Fruit fly (Drosophila melanogaster) whole organism, embryonic: ENCODE results near the gene CG18131.
A peak's percentile ranks its signal among the peaks of the same experiment; 100 is the strongest.

ENCODE experiments used
- Abd-B ChIP-seq: fragments of 200-800 bp; sonication (Bioruptor generic); optimal IDR thresholded peaks from 2 replicates; lab custom pipeline; 2018; ENCODE audit warnings: missing biosample characterization, mild to moderate bottlenecking, missing genetic modification characterization, moderate library complexity
- Ada2b ChIP-seq: fragments of 200-800 bp; sonication (Bioruptor generic); IDR thresholded peaks from 2 replicates; pipeline ENCODE4 v1.3.6; 2022; ENCODE audit warnings: missing biosample characterization, missing genetic modification characterization
- CG10366 ChIP-seq: fragments of 200-800 bp; sonication (Bioruptor generic); IDR thresholded peaks from 2 replicates; pipeline ENCODE4 v1.3.6; 2022; ENCODE audit warnings: missing biosample characterization, missing genetic modification characterization
- CG10654 ChIP-seq: fragments of 200-800 bp; sonication (Bioruptor generic); optimal IDR thresholded peaks from 2 replicates; lab custom pipeline; 2016; ENCODE audit warnings: missing biosample characterization, missing genetic modification characterization
- CG12769 ChIP-seq: fragments of 200-800 bp; sonication (Bioruptor generic); optimal IDR thresholded peaks from 2 replicates; lab custom pipeline; 2019; ENCODE audit warnings: missing biosample characterization, mild to moderate bottlenecking, missing genetic modification characterization, moderate library complexity
- CG13424 ChIP-seq: fragments of 200-800 bp; sonication (Bioruptor generic); optimal IDR thresholded peaks from 2 replicates; lab custom pipeline; 2019; ENCODE audit warnings: missing biosample characterization, mild to moderate bottlenecking, missing genetic modification characterization, moderate library complexity
- CG15073 ChIP-seq: fragments of 200-800 bp; sonication (Bioruptor generic); optimal IDR thresholded peaks from 2 replicates; lab custom pipeline; 2016; ENCODE audit warnings: missing biosample characterization, missing genetic modification characterization
- CG16815 ChIP-seq: fragments of 200-800 bp; sonication (Bioruptor generic); optimal IDR thresholded peaks from 3 replicates; lab custom pipeline; 2017; ENCODE audit warnings: missing biosample characterization, mild to moderate bottlenecking, missing genetic modification characterization
- CG17186 ChIP-seq: fragments of 200-800 bp; sonication (Bioruptor generic); optimal IDR thresholded peaks from 3 replicates; lab custom pipeline; 2017; ENCODE audit warnings: missing biosample characterization, missing genetic modification reagents, missing genetic modification characterization
- CG17361 ChIP-seq: fragments of 200-800 bp; sonication (Bioruptor generic); IDR thresholded peaks from 3 replicates; pipeline ENCODE4 v1.3.6; 2022; ENCODE audit warnings: missing biosample characterization, missing genetic modification characterization
- CG17829 ChIP-seq: fragments of 200-800 bp; optimal IDR thresholded peaks from 2 replicates; lab custom pipeline; 2019; ENCODE audit warnings: missing biosample characterization, mild to moderate bottlenecking, missing genetic modification characterization, moderate library complexity
- CG32532 ChIP-seq: fragments of 200-800 bp; sonication (Bioruptor generic); IDR thresholded peaks from 2 replicates; pipeline ENCODE4 v1.3.6; 2022; ENCODE audit warnings: missing biosample characterization, missing genetic modification characterization
- CG33213 ChIP-seq: fragments of 200-800 bp; sonication (Bioruptor generic); optimal IDR thresholded peaks from 3 replicates; lab custom pipeline; 2016; ENCODE audit warnings: missing biosample characterization, missing genetic modification characterization
- CG43689 ChIP-seq: fragments of 200-800 bp; sonication (Bioruptor generic); IDR thresholded peaks from 2 replicates; pipeline ENCODE4 v1.3.6; 2022; ENCODE audit warnings: missing biosample characterization, missing genetic modification characterization
- CG6272 ChIP-seq: fragments of 200-800 bp; sonication (Bioruptor generic); IDR thresholded peaks from 2 replicates; pipeline ENCODE4 v1.3.6; 2022; ENCODE audit warnings: missing biosample characterization, missing genetic modification characterization
- CG8290 ChIP-seq, 3 experiments: fragments of 200-800 bp; sonication (Bioruptor generic); optimal IDR thresholded peaks; 2 replicates each; lab custom pipeline; 2016 to 2019; ENCODE audit warnings: missing biosample characterization in 3 of 3, missing genetic modification characterization in 3 of 3, mild to moderate bottlenecking in 2 of 3, moderate library complexity in 1 of 3
- CG8765 ChIP-seq: fragments of 200-800 bp; sonication (Bioruptor generic); IDR thresholded peaks from 2 replicates; pipeline ENCODE4 v1.3.6; 2022; ENCODE audit warnings: missing biosample characterization, missing genetic modification characterization
- CG9437 ChIP-seq: fragments of 200-800 bp; sonication (Bioruptor generic); optimal IDR thresholded peaks from 2 replicates; lab custom pipeline; 2018; ENCODE audit warnings: missing biosample characterization, mild to moderate bottlenecking, missing genetic modification characterization
- CHES-1-like ChIP-seq: fragments of 200-800 bp; sonication (Bioruptor generic); optimal IDR thresholded peaks from 2 replicates; lab custom pipeline; 2016; ENCODE audit warnings: missing biosample characterization, missing genetic modification characterization
- Camta ChIP-seq: fragments of 200-800 bp; sonication (Bioruptor generic); optimal IDR thresholded peaks from 2 replicates; lab custom pipeline; 2016; ENCODE audit warnings: missing biosample characterization, missing genetic modification characterization
- Doc3 ChIP-seq: fragments of 200-800 bp; sonication (Bioruptor generic); IDR thresholded peaks from 3 replicates; pipeline ENCODE4 v1.3.6; 2022; ENCODE audit warnings: missing biosample characterization, missing genetic modification characterization; ENCODE audit not compliant: partially characterized antibody
- E2f2 ChIP-seq: fragments of 200-800 bp; sonication (Bioruptor generic); IDR thresholded peaks from 2 replicates; pipeline ENCODE4 v1.3.6; 2022; ENCODE audit warnings: missing biosample characterization, missing genetic modification characterization
- H2.0 ChIP-seq: fragments of 200-800 bp; sonication (Bioruptor generic); IDR thresholded peaks from 2 replicates; pipeline ENCODE4 v1.3.6; 2022; ENCODE audit warnings: missing biosample characterization, missing genetic modification characterization
- HLH3B ChIP-seq: fragments of 200-800 bp; sonication (Bioruptor generic); IDR thresholded peaks from 2 replicates; pipeline ENCODE4 v1.3.6; 2022; ENCODE audit warnings: missing biosample characterization, missing genetic modification characterization
- Hsf ChIP-seq: fragments of 200-800 bp; sonication (Bioruptor generic); optimal IDR thresholded peaks from 3 replicates; lab custom pipeline; 2016; ENCODE audit warnings: missing biosample characterization, missing genetic modification characterization
- NC2α ChIP-seq: fragments of 200-800 bp; sonication (Bioruptor generic); optimal IDR thresholded peaks from 2 replicates; lab custom pipeline; 2016; ENCODE audit warnings: missing biosample characterization, missing genetic modification characterization
- NK7.1 ChIP-seq: fragments of 200-800 bp; sonication (Bioruptor generic); optimal IDR thresholded peaks from 3 replicates; lab custom pipeline; 2016; ENCODE audit warnings: missing biosample characterization, missing genetic modification characterization
- Optix ChIP-seq: fragments of 200-800 bp; sonication (Bioruptor generic); IDR thresholded peaks from 3 replicates; pipeline ENCODE4 v1.3.6; 2022; ENCODE audit warnings: missing biosample characterization, missing genetic modification characterization
- Pdp1 ChIP-seq, 2 experiments: fragments of 200-800 bp; sonication (Bioruptor generic); optimal IDR thresholded peaks; 3 replicates each; lab custom pipeline; 2016; ENCODE audit warnings: missing biosample characterization in 2 of 2, missing genetic modification characterization in 2 of 2, mild to moderate bottlenecking in 1 of 2, moderate library complexity in 1 of 2
- Scr ChIP-seq: fragments of 200-800 bp; sonication (Bioruptor generic); IDR thresholded peaks from 2 replicates; pipeline ENCODE4 v1.3.6; 2022; ENCODE audit warnings: missing biosample characterization, missing genetic modification characterization; ENCODE audit not compliant: partially characterized antibody
- Six4 ChIP-seq: fragments of 200-800 bp; sonication (Bioruptor generic); optimal IDR thresholded peaks from 2 replicates; lab custom pipeline; 2016; ENCODE audit warnings: missing biosample characterization, missing genetic modification characterization
- TFAM ChIP-seq: fragments of 200-800 bp; sonication (Bioruptor generic); optimal IDR thresholded peaks from 2 replicates; lab custom pipeline; 2017; ENCODE audit warnings: missing biosample characterization, missing genetic modification characterization, inconsistent platforms
- ash1 ChIP-seq: fragments of 200-800 bp; sonication (Bioruptor generic); optimal IDR thresholded peaks from 2 replicates; lab custom pipeline; 2018; ENCODE audit warnings: missing biosample characterization, mild to moderate bottlenecking, missing genetic modification characterization
- da ChIP-seq: fragments of 200-800 bp; sonication (Bioruptor generic); optimal IDR thresholded peaks from 2 replicates; lab custom pipeline; 2016; ENCODE audit warnings: missing biosample characterization, missing genetic modification characterization
- dati ChIP-seq: fragments of 200-800 bp; sonication (Bioruptor generic); IDR thresholded peaks from 2 replicates; pipeline ENCODE4 v1.3.6; 2022; ENCODE audit warnings: missing biosample characterization, missing genetic modification characterization
- disco-r ChIP-seq: fragments of 200-800 bp; sonication (Bioruptor generic); optimal IDR thresholded peaks from 2 replicates; lab custom pipeline; 2016; ENCODE audit warnings: missing biosample characterization, missing genetic modification characterization
- ewg ChIP-seq: fragments of 200-800 bp; sonication (Bioruptor generic); optimal IDR thresholded peaks from 3 replicates; lab custom pipeline; 2017; ENCODE audit warnings: mild to moderate bottlenecking, missing biosample characterization, missing genetic modification reagents, missing genetic modification characterization
- fd64A ChIP-seq: fragments of 200-800 bp; sonication (Bioruptor generic); optimal IDR thresholded peaks from 3 replicates; lab custom pipeline; 2018; ENCODE audit warnings: missing biosample characterization, mild to moderate bottlenecking, missing genetic modification characterization
- gro ChIP-seq: fragments of 200-800 bp; sonication (Bioruptor generic); optimal IDR thresholded peaks from 2 replicates; lab custom pipeline; 2016; ENCODE audit warnings: missing biosample characterization, missing genetic modification characterization
- hkb ChIP-seq, 2 experiments: fragments of 200-800 bp in 1 of 2; fragments of >200 bp in 1 of 2; sonication (Bioruptor generic) in 1 of 2; IDR thresholded peaks in 1 of 2; optimal IDR thresholded peaks in 1 of 2; 2 replicates each; pipeline versions ENCODE4 v1.3.6 to Lab custom; 2017 to 2022; ENCODE audit warnings: missing biosample characterization in 1 of 2, missing genetic modification characterization in 1 of 2
- jing ChIP-seq: fragments of 200-800 bp; sonication (Bioruptor generic); optimal IDR thresholded peaks from 2 replicates; lab custom pipeline; 2018; ENCODE audit warnings: missing biosample characterization, mild to moderate bottlenecking, missing genetic modification characterization
- mam ChIP-seq: fragments of 200-800 bp; sonication (Bioruptor generic); optimal IDR thresholded peaks from 3 replicates; lab custom pipeline; 2016; ENCODE audit warnings: missing biosample characterization, missing genetic modification characterization
- nau ChIP-seq: fragments of 200-800 bp; sonication (Bioruptor generic); optimal IDR thresholded peaks from 3 replicates; lab custom pipeline; 2017; ENCODE audit warnings: missing biosample characterization, mild to moderate bottlenecking, missing genetic modification characterization, missing genetic modification reagents
- nmo ChIP-seq: fragments of 200-800 bp; sonication (Bioruptor generic); optimal IDR thresholded peaks from 2 replicates; lab custom pipeline; 2018; ENCODE audit warnings: missing biosample characterization, mild to moderate bottlenecking, missing genetic modification characterization, moderate library complexity
- oc ChIP-seq: fragments of 200-800 bp; sonication (Bioruptor generic); optimal IDR thresholded peaks from 2 replicates; lab custom pipeline; 2018; ENCODE audit warnings: missing biosample characterization, mild to moderate bottlenecking, missing genetic modification characterization, moderate library complexity
- scrt ChIP-seq: fragments of 200-800 bp; sonication (Bioruptor generic); optimal IDR thresholded peaks from 2 replicates; lab custom pipeline; 2018; ENCODE audit warnings: missing biosample characterization, mild to moderate bottlenecking, missing genetic modification characterization, moderate library complexity
- sna ChIP-seq: fragments of 200-800 bp; sonication (Bioruptor generic); IDR thresholded peaks from 2 replicates; pipeline ENCODE4 v1.3.6; 2022; ENCODE audit warnings: missing biosample characterization, missing genetic modification characterization; ENCODE audit not compliant: partially characterized antibody
- tin ChIP-seq: fragments of 200-800 bp; sonication (Bioruptor generic); optimal IDR thresholded peaks from 3 replicates; lab custom pipeline; 2016; ENCODE audit warnings: missing biosample characterization, missing genetic modification characterization
- trh ChIP-seq: fragments of 200-800 bp; sonication (Bioruptor generic); optimal IDR thresholded peaks from 2 replicates; lab custom pipeline; 2016; ENCODE audit warnings: missing biosample characterization, missing genetic modification characterization
- tx ChIP-seq: fragments of 200-800 bp; sonication (Bioruptor generic); optimal IDR thresholded peaks from 2 replicates; lab custom pipeline; 2016; ENCODE audit warnings: missing biosample characterization, missing genetic modification characterization

Gene CG18131

DNA sequence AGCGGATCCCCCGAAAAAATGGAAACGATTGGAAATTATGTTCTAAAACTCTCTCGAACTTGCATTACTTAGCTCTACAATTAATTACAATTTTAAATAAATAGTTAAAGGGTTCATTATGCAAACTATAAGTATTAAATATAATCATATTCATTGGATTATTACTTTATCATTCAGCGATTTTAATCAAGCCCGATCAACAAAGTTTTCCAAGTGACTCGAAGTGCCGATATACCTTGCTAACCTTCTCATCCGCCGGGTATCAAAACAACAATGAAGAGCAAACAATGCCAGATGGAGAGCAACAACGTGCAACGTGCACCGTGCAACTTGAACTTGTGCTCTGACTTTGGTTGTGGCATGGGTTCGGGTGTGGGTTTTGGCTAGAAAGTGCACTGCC is 44.1 kb downstream of the CG18131 start (continued):
- no peak for TF ChIP-seq Doc3
- TF ChIP-seq Camta = no peak
- TF ChIP-seq Optix (GFP tag; lab: Robert Waterston, UW) = no peak
- TF ChIP-seq Abd-B (GFP tag; lab: Kevin White, UChicago) = peak; percentile 5
- no peak for TF ChIP-seq tx
- TF ChIP-seq CG33213 = no peak
- peak; percentile 68 for TF ChIP-seq nmo
- no peak for TF ChIP-seq nau (GFP tag; lab: Kevin White, UChicago)
- TF ChIP-seq CG6272 = peak; percentile 45
- TF ChIP-seq CG17361 (GFP tag; lab: Robert Waterston, UW) = peak; percentile 51; the same call in 2 of the 3 replicates
- TF ChIP-seq TFAM (GFP tag; lab: Kevin White, UChicago) = no peak
- TF ChIP-seq CG16815 = peak; percentile 61
- TF ChIP-seq HLH3B (GFP tag; lab: Robert Waterston, UW) = 0 out of 2 replicates have a peak, but pooled peaks have one; percentile 36
- TF ChIP-seq CG17186 (GFP tag; lab: Kevin White, UChicago) = no peak
- peak; percentile 25 for TF ChIP-seq Six4 (GFP tag; lab: Kevin White, UChicago)
- TF ChIP-seq dati = no peak
- no peak for TF ChIP-seq hkb (optimal IDR thresholded peaks at IDR 0.05; lab: Kevin White, UChicago)
- TF ChIP-seq hkb (GFP tag; IDR thresholded peaks at IDR 0.05; lab: Robert Waterston, UW) = peak; percentile 58
- peak; percentile 36; the same call in 1 of the 2 replicates for TF ChIP-seq Ada2b (GFP tag; lab: Robert Waterston, UW)
- no peak for TF ChIP-seq CHES-1-like
- no peak for TF ChIP-seq disco-r (GFP tag; lab: Kevin White, UChicago)
- TF ChIP-seq oc (tag; lab: Kevin White, UChicago) = peak; percentile 41
- TF ChIP-seq tin (GFP tag; lab: Kevin White, UChicago) = peak; percentile 62
- TF ChIP-seq CG43689 = no peak
- TF ChIP-seq trh (GFP tag; lab: Kevin White, UChicago) = no peak
- no peak for TF ChIP-seq gro (GFP tag; lab: Kevin White, UChicago)
- TF ChIP-seq CG8290 (GFP tag; optimal IDR thresholded peaks at IDR 0.05; lab: Kevin White, UChicago) = no peak
- TF ChIP-seq CG8290 (tag; optimal IDR thresholded peaks at IDR 0.05; lab: Kevin White, UChicago) = no peak
- TF ChIP-seq Scr (GFP tag; lab: Robert Waterston, UW) = no peak
- peak; percentile 51 for TF ChIP-seq CG10366 (GFP tag; lab: Robert Waterston, UW)
- no peak for TF ChIP-seq CG12769 (tag; lab: Kevin White, UChicago)
- TF ChIP-seq CG13424 = peak; percentile 31
- TF ChIP-seq Pdp1 (GFP tag; optimal IDR thresholded peaks at IDR 0.05; lab: Kevin White, UChicago) = no peak
- no peak for TF ChIP-seq NC2α (GFP tag; lab: Kevin White, UChicago)
- no peak for TF ChIP-seq scrt
- TF ChIP-seq CG17829 = peak; percentile 85
- TF ChIP-seq mam = no peak
- TF ChIP-seq CG9437 = no peak
- TF ChIP-seq E2f2 = no peak
- TF ChIP-seq CG8765 (GFP tag; lab: Robert Waterston, UW) = peak; percentile 57; the same call in 1 of the 2 replicates
- TF ChIP-seq NK7.1 (GFP tag; lab: Kevin White, UChicago) = no peak
- no peak for TF ChIP-seq CG32532 (GFP tag; lab: Robert Waterston, UW)
- TF ChIP-seq ash1 (GFP tag; lab: Kevin White, UChicago) = no peak
- TF ChIP-seq jing (GFP tag; lab: Kevin White, UChicago) = no peak
- peak; percentile 46 for TF ChIP-seq CG10654 (GFP tag; lab: Kevin White, UChicago)
- peak; percentile 45 for TF ChIP-seq H2.0 (GFP tag; lab: Robert Waterston, UW)
- peak; percentile 11 for TF ChIP-seq Hsf
- TF ChIP-seq ewg (GFP tag; lab: Kevin White, UChicago) = peak; percentile 8
- TF ChIP-seq CG15073 (GFP tag; lab: Kevin White, UChicago) = no peak
- TF ChIP-seq fd64A (GFP tag; lab: Kevin White, UChicago) = no peak
- TF ChIP-seq sna (GFP tag; lab: Robert Waterston, UW) = no peak
- TF ChIP-seq da (GFP tag; lab: Kevin White, UChicago) = no peak
